Worm (Caenorhabditis elegans): ENCODE results near the gene hir-1.

- peak; percentile 60 for TF ChIP-seq elt-2 (tag; optimal IDR thresholded peaks at IDR 0.05)
- TF ChIP-seq lin-39 (tag; optimal IDR thresholded peaks at IDR 0.05) = no peak
- TF ChIP-seq fkh-2 (tag; optimal IDR thresholded peaks at IDR 0.05) = no peak
- TF ChIP-seq mdl-1 (tag; optimal IDR thresholded peaks at IDR 0.05) = no peak
- TF ChIP-seq nhr-12 (tag; optimal IDR thresholded peaks at IDR 0.05) = no peak
- TF ChIP-seq elt-3 (tag; optimal IDR thresholded peaks at IDR 0.05) = no peak
- TF ChIP-seq lsy-12 (tag; optimal IDR thresholded peaks at IDR 0.05) = no peak
- no peak for TF ChIP-seq unc-39 (tag; optimal IDR thresholded peaks at IDR 0.05)
- no peak for TF ChIP-seq sea-2 (GFP tag; optimal IDR thresholded peaks at IDR 0.05)
- no peak for TF ChIP-seq unc-62 (GFP tag; optimal IDR thresholded peaks at IDR 0.05)
- no peak for TF ChIP-seq egl-5 (tag; optimal IDR thresholded peaks at IDR 0.05)
- TF ChIP-seq snpc-4 (tag; optimal IDR thresholded peaks at IDR 0.05) = no peak
- no peak for TF ChIP-seq jun-1 (tag; optimal IDR thresholded peaks at IDR 0.05)
Measured at ce11 chrV:5513630-5514378, 8.1 kb upstream of the hir-1 start, which contains the start of the genes hpo-15 and mms-19.

Data from whole organism, L3 larva.